Worm (Caenorhabditis elegans) whole organism, L1 larva: Measurements from ENCODE around the gene C05D9.4.

Experiments
- aha-1 ChIP-seq: fragments of 150-350 bp; optimal IDR thresholded peaks from 2 replicates; lab custom pipeline; 2014; ENCODE audit warnings: missing biosample characterization, missing genetic modification characterization
- isw-1 ChIP-seq: fragments of 200-800 bp; sonication (Bioruptor generic); IDR thresholded peaks from 2 replicates; pipeline ENCODE4 v1.3.6; 2022; ENCODE audit warnings: missing genetic modification characterization, missing compliant biosample characterization
- lin-35 ChIP-seq, 2 experiments: fragments of 150-350 bp; optimal IDR thresholded peaks; 2 replicates each; lab custom pipeline; 2014; ENCODE audit warnings: missing biosample characterization in 2 of 2, missing genetic modification characterization in 2 of 2, missing genetic modification reagents in 2 of 2

ce11 chrX:1094332-1094731 is 13.5 kb upstream of the C05D9.4 start:
- TF ChIP-seq lin-35 (GFP tag; optimal IDR thresholded peaks at IDR 0.05; lab: Kevin White, UChicago) (no peak), aha-1 (tag; lab: Kevin White, UChicago) (no peak), isw-1 (no peak)
